Worm (Caenorhabditis elegans) whole organism, L2 larva: ENCODE data around the gene str-10.

Source experiments
- R02D3.7 ChIP-seq: fragments of 150-350 bp; optimal IDR thresholded peaks from 2 replicates; lab custom pipeline; 2014; ENCODE audit warnings: missing biosample characterization, missing genetic modification characterization
- aly-2 ChIP-seq: fragments of 150-350 bp; optimal IDR thresholded peaks from 2 replicates; lab custom pipeline; 2014; ENCODE audit warnings: missing biosample characterization, missing genetic modification characterization
- elt-3 ChIP-seq: sonication (generic microtip); optimal IDR thresholded peaks from 2 replicates; lab custom pipeline; 2017; ENCODE audit warnings: missing biosample characterization, missing genetic modification characterization
- lin-13 ChIP-seq: fragments of 150-350 bp; optimal IDR thresholded peaks from 2 replicates; lab custom pipeline; 2014; ENCODE audit warnings: missing biosample characterization, missing genetic modification reagents, missing genetic modification characterization
- lin-39 ChIP-seq: fragments of 150-350 bp; optimal IDR thresholded peaks from 2 replicates; lab custom pipeline; 2014; ENCODE audit warnings: missing biosample characterization, missing genetic modification reagents, missing genetic modification characterization
- mdl-1 ChIP-seq, 2 experiments: fragments of 150-350 bp in 1 of 2; sonication (generic microtip) in 1 of 2; optimal IDR thresholded peaks; 2 replicates each; lab custom pipeline; 2017; ENCODE audit warnings: missing biosample characterization in 2 of 2, missing genetic modification characterization in 2 of 2
- nhr-10 ChIP-seq: sonication (generic microtip); optimal IDR thresholded peaks from 2 replicates; lab custom pipeline; 2017; ENCODE audit warnings: missing biosample characterization, missing genetic modification characterization
- snpc-4 ChIP-seq: fragments of 150-350 bp; optimal IDR thresholded peaks from 2 replicates; lab custom pipeline; 2014; ENCODE audit warnings: missing biosample characterization, missing genetic modification characterization
- unc-39 ChIP-seq: fragments of 150-350 bp; optimal IDR thresholded peaks from 2 replicates; lab custom pipeline; 2014; ENCODE audit warnings: missing biosample characterization, missing genetic modification characterization
- ztf-11 ChIP-seq: sonication (generic microtip); optimal IDR thresholded peaks from 2 replicates; lab custom pipeline; 2017; ENCODE audit warnings: missing biosample characterization, missing genetic modification characterization

- TF ChIP-seq elt-3 (tag; lab: Kevin White, UChicago) (no peak), ztf-11 (tag; lab: Kevin White, UChicago) (no peak), unc-39 (tag; lab: Kevin White, UChicago) (no peak), R02D3.7 (no peak), aly-2 (tag; lab: Kevin White, UChicago) (no peak), lin-13 (GFP tag; lab: Kevin White, UChicago) (no peak), snpc-4 (tag; lab: Kevin White, UChicago) (no peak), nhr-10 (no peak), mdl-1 (tag; optimal IDR thresholded peaks at IDR 0.05; lab: Kevin White, UChicago) (no peak), lin-39 (tag; lab: Kevin White, UChicago) (no peak)
Observed at ce11 chrX:13055560-13055959, 26.9 kb upstream of the str-10 start, which contains the start of gene K03A11.6.
